Fruit fly (Drosophila melanogaster) whole organism: Measurements from ENCODE around the gene CG8925.

ENCODE experiments used
- CG8478 ChIP-seq: fragments of >200 bp; optimal IDR thresholded peaks from 2 replicates; lab custom pipeline; 2018; ENCODE audit warnings: inconsistent platforms
- pan ChIP-seq: fragments of >200 bp; optimal IDR thresholded peaks from 2 replicates; lab custom pipeline; 2017
- usp ChIP-seq: fragments of >200 bp; optimal IDR thresholded peaks from 2 replicates; lab custom pipeline; 2017; ENCODE audit warnings: missing biosample characterization, missing genetic modification characterization, mixed read lengths

DNA sequence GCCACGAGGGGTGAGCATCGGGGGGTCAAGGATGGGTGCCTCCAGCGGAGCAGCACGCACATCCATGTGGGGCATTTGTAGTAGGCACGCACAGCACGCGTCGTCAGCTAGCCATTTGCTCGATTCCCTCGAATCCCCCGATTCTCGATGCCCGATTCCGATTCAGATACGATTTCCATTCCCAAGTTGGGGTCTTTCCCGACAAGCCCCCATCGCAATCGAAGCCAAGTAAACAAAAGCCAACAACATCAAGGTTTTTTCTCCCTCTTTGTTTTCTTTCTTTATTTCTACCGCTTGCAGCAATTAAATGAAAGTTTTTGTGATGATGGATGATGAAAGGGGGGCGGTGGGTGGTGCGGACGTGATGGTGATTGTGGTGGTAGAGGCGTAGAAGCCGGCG is 55.3 kb downstream of the CG8925 start:
- TF ChIP-seq CG8478 (lab: Kevin White, UChicago) (no peak), pan (lab: Kevin White, UChicago) (no peak), usp (GFP tag; lab: Kevin White, UChicago) (no peak)
